Worm (Caenorhabditis elegans): ENCODE results near the gene rbmx-2.

DNA sequence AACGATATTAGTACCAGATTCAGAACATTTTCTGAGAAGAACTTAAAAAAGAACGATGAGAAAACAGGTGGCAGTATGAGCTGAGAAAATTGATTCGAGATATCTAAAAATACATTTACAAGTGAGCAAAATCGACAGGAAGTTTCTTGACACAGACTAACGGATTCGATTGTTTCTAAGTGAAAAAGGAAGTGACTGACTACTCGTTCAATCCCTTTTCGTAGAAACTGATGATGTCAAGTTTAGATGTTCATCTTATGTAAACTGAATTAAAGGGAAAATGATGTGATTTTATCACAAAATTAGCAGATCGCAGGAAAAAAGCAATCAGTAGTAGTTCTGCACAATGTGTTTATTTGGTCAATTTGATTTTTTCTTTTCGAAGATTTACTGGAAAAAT is 31.6 kb downstream of the rbmx-2 start:
- TF ChIP-seq fkh-10 (GFP tag; optimal IDR thresholded peaks at IDR 0.05): peak; percentile 64
- TF ChIP-seq nhr-12 (tag; optimal IDR thresholded peaks at IDR 0.05): no peak
- TF ChIP-seq pag-3 (tag; optimal IDR thresholded peaks at IDR 0.05; ENCODE audit: borderline replicate concordance, insufficient read depth): no peak
- no peak for TF ChIP-seq elt-3 (tag; optimal IDR thresholded peaks at IDR 0.05)
- TF ChIP-seq unc-130 (tag; optimal IDR thresholded peaks at IDR 0.05): no peak

Measured in whole organism, L1 larva.